Fruit fly (Drosophila melanogaster) whole organism, embryonic: ENCODE measurements around the gene Desat2.

Experiments used
- Ada2b ChIP-seq: fragments of 200-800 bp; sonication (Bioruptor generic); IDR thresholded peaks from 2 replicates; pipeline ENCODE4 v1.3.6; 2022; ENCODE audit warnings: missing biosample characterization, missing genetic modification characterization
- Aef1 ChIP-seq: fragments of 200-800 bp; sonication (Bioruptor generic); IDR thresholded peaks from 3 replicates; pipeline ENCODE4 v1.3.6; 2022; ENCODE audit warnings: missing biosample characterization, missing genetic modification characterization
- Antp ChIP-seq: fragments of 200-800 bp; sonication (Bioruptor generic); optimal IDR thresholded peaks from 3 replicates; lab custom pipeline; 2016; ENCODE audit warnings: missing biosample characterization, missing genetic modification characterization
- Atf-2 ChIP-seq: fragments of 200-800 bp; sonication (Bioruptor generic); optimal IDR thresholded peaks from 2 replicates; lab custom pipeline; 2016; ENCODE audit warnings: missing biosample characterization, missing genetic modification characterization
- B-H1 ChIP-seq: fragments of 200-800 bp; sonication (Bioruptor generic); IDR thresholded peaks from 3 replicates; pipeline ENCODE4 v1.3.6; 2022; ENCODE audit warnings: missing biosample characterization, missing genetic modification characterization
- CG10147 ChIP-seq: fragments of 200-800 bp; sonication (Bioruptor generic); optimal IDR thresholded peaks from 2 replicates; lab custom pipeline; 2019; ENCODE audit warnings: missing biosample characterization, mild to moderate bottlenecking, missing genetic modification characterization, moderate library complexity
- CG10543 ChIP-seq: fragments of 200-800 bp; sonication (Bioruptor generic); optimal IDR thresholded peaks from 3 replicates; lab custom pipeline; 2017; ENCODE audit warnings: missing biosample characterization, mild to moderate bottlenecking, missing genetic modification characterization, moderate library complexity
- CG13123 ChIP-seq: fragments of 200-800 bp; sonication (Bioruptor generic); optimal IDR thresholded peaks from 2 replicates; lab custom pipeline; 2016; ENCODE audit warnings: missing biosample characterization, missing genetic modification characterization
- CG13424 ChIP-seq: fragments of 200-800 bp; sonication (Bioruptor generic); optimal IDR thresholded peaks from 2 replicates; lab custom pipeline; 2019; ENCODE audit warnings: missing biosample characterization, mild to moderate bottlenecking, missing genetic modification characterization, moderate library complexity
- CG15011 ChIP-seq: fragments of 200-800 bp; sonication (Bioruptor generic); optimal IDR thresholded peaks from 3 replicates; lab custom pipeline; 2018; ENCODE audit warnings: missing biosample characterization, mild to moderate bottlenecking, missing genetic modification characterization
- CG15696 ChIP-seq: fragments of 200-800 bp; sonication (Bioruptor generic); optimal IDR thresholded peaks from 2 replicates; lab custom pipeline; 2019; ENCODE audit warnings: missing biosample characterization, mild to moderate bottlenecking, missing genetic modification characterization, moderate library complexity
- CG1647 ChIP-seq: fragments of 200-800 bp; sonication (Bioruptor generic); optimal IDR thresholded peaks from 3 replicates; lab custom pipeline; 2016; ENCODE audit warnings: missing biosample characterization, missing genetic modification characterization
- CG17328 ChIP-seq: fragments of 200-800 bp; sonication (Bioruptor generic); IDR thresholded peaks from 2 replicates; pipeline ENCODE4 v1.3.6; 2022; ENCODE audit warnings: missing biosample characterization, missing genetic modification characterization
- CG18599 ChIP-seq: fragments of 200-800 bp; sonication (Bioruptor generic); optimal IDR thresholded peaks from 3 replicates; lab custom pipeline; 2017; ENCODE audit warnings: missing biosample characterization, missing genetic modification characterization, mild to moderate bottlenecking, moderate library complexity, missing genetic modification reagents
- CG18764 ChIP-seq: fragments of 200-800 bp; sonication (Bioruptor generic); optimal IDR thresholded peaks from 3 replicates; lab custom pipeline; 2016; ENCODE audit warnings: missing biosample characterization, missing genetic modification characterization
- CG31224 ChIP-seq: fragments of 200-800 bp; sonication (Bioruptor generic); IDR thresholded peaks from 2 replicates; pipeline ENCODE4 v1.3.6; 2022; ENCODE audit warnings: missing biosample characterization, missing genetic modification characterization
- CG3281 ChIP-seq: fragments of 200-800 bp; sonication (Bioruptor generic); optimal IDR thresholded peaks from 3 replicates; lab custom pipeline; 2017; ENCODE audit warnings: missing biosample characterization, mild to moderate bottlenecking, missing genetic modification characterization
- CG3838 ChIP-seq: fragments of 200-800 bp; sonication (Bioruptor generic); optimal IDR thresholded peaks from 3 replicates; lab custom pipeline; 2016; ENCODE audit warnings: missing biosample characterization, missing genetic modification characterization
- CG5180 ChIP-seq: fragments of 200-800 bp; sonication (Bioruptor generic); optimal IDR thresholded peaks from 3 replicates; lab custom pipeline; 2017; ENCODE audit warnings: missing biosample characterization, missing genetic modification characterization, mild to moderate bottlenecking, moderate library complexity, missing genetic modification reagents
- CG6689 ChIP-seq: fragments of 200-800 bp; sonication (Bioruptor generic); IDR thresholded peaks from 2 replicates; pipeline ENCODE4 v1.3.6; 2022; ENCODE audit warnings: missing biosample characterization, missing genetic modification characterization
- CG6765 ChIP-seq: fragments of 200-800 bp; sonication (Bioruptor generic); optimal IDR thresholded peaks from 3 replicates; lab custom pipeline; 2017; ENCODE audit warnings: missing biosample characterization, mild to moderate bottlenecking, missing genetic modification characterization
- CG7372 ChIP-seq: fragments of 200-800 bp; sonication (Bioruptor generic); IDR thresholded peaks from 2 replicates; pipeline ENCODE4 v1.3.6; 2022; ENCODE audit warnings: missing biosample characterization, missing genetic modification characterization
- CoRest ChIP-seq: fragments of 200-800 bp; sonication (Bioruptor generic); optimal IDR thresholded peaks from 3 replicates; lab custom pipeline; 2018; ENCODE audit warnings: missing biosample characterization, mild to moderate bottlenecking, missing genetic modification characterization, moderate library complexity
- D ChIP-seq, 2 experiments: fragments of 200-800 bp in 1 of 2; fragments of >200 bp in 1 of 2; sonication (Bioruptor generic) in 1 of 2; optimal IDR thresholded peaks; 2 replicates in 1 of 2; 3 replicates in 1 of 2; lab custom pipeline; 2017; ENCODE audit warnings: mild to moderate bottlenecking in 1 of 2, missing biosample characterization in 1 of 2, missing genetic modification characterization in 1 of 2, missing genetic modification reagents in 1 of 2
- Eip74EF ChIP-seq, 2 experiments: fragments of 200-800 bp in 1 of 2; fragments of >200 bp in 1 of 2; sonication (Bioruptor generic) in 1 of 2; optimal IDR thresholded peaks; 2 replicates each; lab custom pipeline; 2017 to 2019; ENCODE audit warnings: missing biosample characterization in 2 of 2, missing genetic modification characterization in 2 of 2, mild to moderate bottlenecking in 1 of 2, moderate library complexity in 1 of 2
- Ets97D ChIP-seq: fragments of 200-800 bp; sonication (Bioruptor generic); optimal IDR thresholded peaks from 3 replicates; lab custom pipeline; 2016; ENCODE audit warnings: missing biosample characterization, missing genetic modification characterization
- Hr3 ChIP-seq: fragments of 200-800 bp; sonication (Bioruptor generic); optimal IDR thresholded peaks from 3 replicates; lab custom pipeline; 2016; ENCODE audit warnings: missing biosample characterization, missing genetic modification characterization
- Max ChIP-seq: fragments of 200-800 bp; sonication (Bioruptor generic); optimal IDR thresholded peaks from 2 replicates; lab custom pipeline; 2016; ENCODE audit warnings: missing biosample characterization, mild to moderate bottlenecking, missing genetic modification characterization
- NK7.1 ChIP-seq: fragments of 200-800 bp; sonication (Bioruptor generic); optimal IDR thresholded peaks from 3 replicates; lab custom pipeline; 2016; ENCODE audit warnings: missing biosample characterization, missing genetic modification characterization
- NfI ChIP-seq: fragments of 200-800 bp; sonication (Bioruptor generic); optimal IDR thresholded peaks from 3 replicates; lab custom pipeline; 2018; ENCODE audit warnings: missing biosample characterization, mild to moderate bottlenecking, missing genetic modification characterization, moderate library complexity
- Opbp ChIP-seq: fragments of 200-800 bp; sonication (Bioruptor generic); IDR thresholded peaks from 3 replicates; pipeline ENCODE4 v1.3.6; 2022; ENCODE audit warnings: missing biosample characterization, missing genetic modification characterization; ENCODE audit not compliant: partially characterized antibody
- Ptx1 ChIP-seq: fragments of 200-800 bp; sonication (Bioruptor generic); IDR thresholded peaks from 2 replicates; pipeline ENCODE4 v1.3.6; 2022; ENCODE audit warnings: missing biosample characterization, missing genetic modification characterization
- Sox100B ChIP-seq: fragments of 200-800 bp; sonication (Bioruptor generic); optimal IDR thresholded peaks from 3 replicates; lab custom pipeline; 2018; ENCODE audit warnings: missing biosample characterization, mild to moderate bottlenecking, missing genetic modification characterization
- abd-A ChIP-seq: fragments of 200-800 bp; sonication (Bioruptor generic); optimal IDR thresholded peaks from 3 replicates; lab custom pipeline; 2019; ENCODE audit warnings: missing biosample characterization, mild to moderate bottlenecking, missing genetic modification characterization, moderate library complexity
- ap ChIP-seq: fragments of 200-800 bp; sonication (Bioruptor generic); IDR thresholded peaks from 2 replicates; pipeline ENCODE4 v1.3.6; 2022; ENCODE audit warnings: missing biosample characterization, missing genetic modification characterization
- ara ChIP-seq: fragments of 200-800 bp; sonication (Bioruptor generic); IDR thresholded peaks from 2 replicates; pipeline ENCODE4 v1.3.6; 2022; ENCODE audit warnings: missing biosample characterization, missing genetic modification characterization
- gem ChIP-seq: fragments of 200-800 bp; sonication (Bioruptor generic); optimal IDR thresholded peaks from 2 replicates; lab custom pipeline; 2019; ENCODE audit warnings: missing biosample characterization, mild to moderate bottlenecking, missing genetic modification characterization, moderate library complexity
- gfzf ChIP-seq: fragments of 200-800 bp; sonication (Bioruptor generic); optimal IDR thresholded peaks from 2 replicates; lab custom pipeline; 2016; ENCODE audit warnings: missing biosample characterization, mild to moderate bottlenecking, missing genetic modification characterization, moderate library complexity
- gro ChIP-seq: fragments of 200-800 bp; sonication (Bioruptor generic); optimal IDR thresholded peaks from 2 replicates; lab custom pipeline; 2016; ENCODE audit warnings: missing biosample characterization, missing genetic modification characterization
- jing ChIP-seq: fragments of 200-800 bp; sonication (Bioruptor generic); optimal IDR thresholded peaks from 2 replicates; lab custom pipeline; 2018; ENCODE audit warnings: missing biosample characterization, mild to moderate bottlenecking, missing genetic modification characterization
- jumu ChIP-seq: fragments of 200-800 bp; sonication (Bioruptor generic); optimal IDR thresholded peaks from 3 replicates; lab custom pipeline; 2016; ENCODE audit warnings: missing biosample characterization, missing genetic modification characterization
- lov ChIP-seq, 2 experiments: fragments of 200-800 bp in 1 of 2; fragments of >200 bp in 1 of 2; sonication (Bioruptor generic) in 1 of 2; IDR thresholded peaks in 1 of 2; optimal IDR thresholded peaks in 1 of 2; 2 replicates in 1 of 2; 3 replicates in 1 of 2; pipeline versions ENCODE4 v1.3.6 to Lab custom; 2017 to 2022; ENCODE audit warnings: missing biosample characterization in 1 of 2, missing genetic modification characterization in 1 of 2
- mam ChIP-seq: fragments of 200-800 bp; sonication (Bioruptor generic); optimal IDR thresholded peaks from 3 replicates; lab custom pipeline; 2016; ENCODE audit warnings: missing biosample characterization, missing genetic modification characterization
- pho ChIP-seq: fragments of 200-800 bp; sonication (Bioruptor generic); optimal IDR thresholded peaks from 2 replicates; lab custom pipeline; 2016; ENCODE audit warnings: missing biosample characterization, missing genetic modification characterization
- pum ChIP-seq: fragments of 200-800 bp; sonication (Bioruptor generic); optimal IDR thresholded peaks from 2 replicates; lab custom pipeline; 2016; ENCODE audit warnings: missing biosample characterization, missing genetic modification characterization
- stc ChIP-seq: fragments of 200-800 bp; sonication (Bioruptor generic); IDR thresholded peaks from 2 replicates; pipeline ENCODE4 v1.3.6; 2022; ENCODE audit warnings: missing biosample characterization, missing genetic modification characterization
- trem ChIP-seq: fragments of 200-800 bp; optimal IDR thresholded peaks from 3 replicates; lab custom pipeline; 2019; ENCODE audit warnings: missing biosample characterization, mild to moderate bottlenecking, missing genetic modification characterization, moderate library complexity
- zfh2 ChIP-seq: fragments of 200-800 bp; sonication (Bioruptor generic); optimal IDR thresholded peaks from 2 replicates; lab custom pipeline; 2016; ENCODE audit warnings: missing biosample characterization, missing genetic modification characterization

Gene Desat2

DNA sequence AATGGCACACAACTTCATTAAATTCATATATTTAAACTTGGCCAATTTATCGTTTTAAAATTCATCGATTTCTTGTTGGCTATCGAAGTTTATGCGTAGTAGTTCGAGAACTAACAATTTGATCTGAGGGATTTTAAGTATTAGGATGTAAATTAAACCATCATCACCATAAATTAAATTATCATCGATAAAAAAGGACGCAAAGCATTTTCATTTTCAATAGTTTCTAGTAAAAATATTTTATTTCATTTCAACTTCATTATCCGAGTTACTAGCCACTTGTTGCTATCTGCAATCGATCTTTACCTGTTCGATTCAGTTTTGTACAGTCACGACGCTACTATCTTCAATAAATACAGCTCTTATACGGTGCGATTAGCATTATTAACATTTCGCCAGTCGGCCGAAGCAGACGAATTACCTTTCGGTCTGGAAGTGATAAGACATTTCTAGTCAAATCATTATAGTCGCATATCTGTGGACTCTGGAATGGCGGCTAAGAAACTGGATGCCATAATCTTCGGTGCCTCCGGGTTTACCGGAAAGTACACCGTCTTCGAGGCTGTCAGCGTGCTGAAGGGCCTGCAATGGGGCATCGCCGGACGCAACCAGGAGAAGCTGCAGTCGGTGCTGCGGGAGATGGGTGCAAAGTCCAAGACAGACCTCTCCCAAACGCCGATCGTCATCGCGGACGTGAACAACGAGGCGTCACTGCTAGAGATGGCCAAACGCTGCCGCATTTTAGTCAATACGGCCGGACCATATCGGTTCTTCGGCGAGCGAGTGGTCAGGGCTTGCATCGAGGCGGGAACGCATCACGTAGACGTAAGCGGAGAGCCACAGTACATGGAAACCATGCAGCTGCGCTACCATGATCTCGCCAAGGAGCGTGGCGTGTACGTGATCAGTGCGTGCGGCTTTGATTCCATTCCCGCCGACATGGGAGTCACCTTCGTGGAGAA, 29.5 kb upstream of the Desat2 start, which contains the start of gene CG5167 (continued):
- TF ChIP-seq Aef1 (GFP tag; lab: Robert Waterston, UW) (no peak), CG10147 (GFP tag; lab: Kevin White, UChicago) (peak; percentile 25), Atf-2 (GFP tag; lab: Kevin White, UChicago) (no peak), CG18599 (peak; percentile 67), Ada2b (GFP tag; lab: Robert Waterston, UW) (no peak), Antp (GFP tag; lab: Kevin White, UChicago) (no peak), CG6689 (GFP tag; lab: Robert Waterston, UW) (no peak), pho (GFP tag; lab: Kevin White, UChicago) (peak; percentile 18), NK7.1 (GFP tag; lab: Kevin White, UChicago) (no peak), ara (GFP tag; lab: Robert Waterston, UW) (no peak), CG17328 (peak; percentile 54), CG10543 (GFP tag; lab: Kevin White, UChicago) (no peak), Opbp (GFP tag; lab: Robert Waterston, UW) (no peak), zfh2 (GFP tag; lab: Kevin White, UChicago) (no peak), Eip74EF (GFP tag; optimal IDR thresholded peaks at IDR 0.05; lab: Kevin White, UChicago) (no peak), CG15011 (GFP tag; lab: Kevin White, UChicago) (no peak), NfI (no peak), Ets97D (no peak), jing (GFP tag; lab: Kevin White, UChicago) (no peak), D (optimal IDR thresholded peaks at IDR 0.05; lab: Kevin White, UChicago) (no peak), D (GFP tag; optimal IDR thresholded peaks at IDR 0.05; lab: Kevin White, UChicago) (no peak), CG31224 (no peak), Sox100B (GFP tag; lab: Kevin White, UChicago) (no peak), CG7372 (no peak), CG13123 (GFP tag; lab: Kevin White, UChicago) (no peak), CG3281 (peak; percentile 24), Max (GFP tag; lab: Kevin White, UChicago) (peak; percentile 43), stc (no peak), gem (tag; lab: Kevin White, UChicago) (peak; percentile 78), CG1647 (GFP tag; lab: Kevin White, UChicago) (no peak), B-H1 (GFP tag; lab: Robert Waterston, UW) (peak; percentile 11; the same call in 1 of the 3 replicates), CG18764 (GFP tag; lab: Kevin White, UChicago) (no peak), CG13424 (tag; lab: Kevin White, UChicago) (peak; percentile 63), Hr3 (GFP tag; lab: Kevin White, UChicago) (no peak), gfzf (GFP tag; lab: Kevin White, UChicago) (no peak), CG6765 (GFP tag; lab: Kevin White, UChicago) (peak; percentile 44), gro (GFP tag; lab: Kevin White, UChicago) (no peak), jumu (GFP tag; lab: Kevin White, UChicago) (no peak), mam (GFP tag; lab: Kevin White, UChicago) (no peak), CG5180 (no peak), ap (GFP tag; lab: Robert Waterston, UW) (no peak), CG15696 (tag; lab: Kevin White, UChicago) (peak; percentile 39), abd-A (tag; lab: Kevin White, UChicago) (no peak), Ptx1 (no peak), CoRest (tag; lab: Kevin White, UChicago) (peak; percentile 45), trem (tag; lab: Kevin White, UChicago) (peak; percentile 58), pum (GFP tag; lab: Kevin White, UChicago) (no peak), CG3838 (GFP tag; lab: Kevin White, UChicago) (no peak), lov (optimal IDR thresholded peaks at IDR 0.05; lab: Kevin White, UChicago) (no peak), lov (GFP tag; IDR thresholded peaks at IDR 0.05; lab: Robert Waterston, UW) (no peak)
